Fruit fly (Drosophila melanogaster) whole organism, pupa: ENCODE results near the gene dati.

Experiments used
- CG14655 ChIP-seq: fragments of 200-800 bp; sonication (Bioruptor generic); optimal IDR thresholded peaks from 3 replicates; lab custom pipeline; 2017; ENCODE audit warnings: mild to moderate bottlenecking, missing biosample characterization, missing genetic modification reagents, missing genetic modification characterization
- CG15710 ChIP-seq: fragments of 200-800 bp; sonication (Bioruptor generic); optimal IDR thresholded peaks from 2 replicates; lab custom pipeline; 2018; ENCODE audit warnings: missing biosample characterization, mild to moderate bottlenecking, missing genetic modification characterization, moderate library complexity
- CG17806 ChIP-seq: fragments of 200-800 bp; sonication (Bioruptor generic); optimal IDR thresholded peaks from 2 replicates; lab custom pipeline; 2018; ENCODE audit warnings: missing biosample characterization, mild to moderate bottlenecking, missing genetic modification characterization, moderate library complexity
- CG32121 ChIP-seq: fragments of 200-800 bp; sonication (Bioruptor generic); IDR thresholded peaks from 2 replicates; pipeline ENCODE4 v1.3.6; 2022; ENCODE audit warnings: missing biosample characterization, missing genetic modification characterization
- CG34367 ChIP-seq: fragments of 200-800 bp; sonication (Bioruptor generic); optimal IDR thresholded peaks from 2 replicates; lab custom pipeline; 2018; ENCODE audit warnings: missing biosample characterization, mild to moderate bottlenecking, missing genetic modification characterization
- CG4496 ChIP-seq: fragments of 200-800 bp; sonication (Bioruptor generic); IDR thresholded peaks from 3 replicates; pipeline ENCODE4 v1.3.6; 2022; ENCODE audit warnings: missing biosample characterization, missing genetic modification characterization
- CG8159 ChIP-seq: fragments of 200-800 bp; sonication (Bioruptor generic); optimal IDR thresholded peaks from 3 replicates; lab custom pipeline; 2018; ENCODE audit warnings: missing biosample characterization, mild to moderate bottlenecking, missing genetic modification characterization, moderate library complexity
- CG8301 ChIP-seq: fragments of 200-800 bp; sonication (Bioruptor generic); optimal IDR thresholded peaks from 2 replicates; lab custom pipeline; 2018; ENCODE audit warnings: missing biosample characterization, mild to moderate bottlenecking, missing genetic modification characterization
- D1 ChIP-seq: fragments of 200-800 bp; sonication (Bioruptor generic); optimal IDR thresholded peaks from 2 replicates; lab custom pipeline; 2018; ENCODE audit warnings: missing biosample characterization, mild to moderate bottlenecking, missing genetic modification characterization, moderate library complexity
- Snoo ChIP-seq: fragments of 200-800 bp; sonication (Bioruptor generic); optimal IDR thresholded peaks from 3 replicates; lab custom pipeline; 2017; ENCODE audit warnings: missing biosample characterization, mild to moderate bottlenecking, missing genetic modification characterization, inconsistent platforms
- gl ChIP-seq: fragments of 200-800 bp; sonication (Bioruptor generic); optimal IDR thresholded peaks from 2 replicates; lab custom pipeline; 2018; ENCODE audit warnings: missing biosample characterization, mild to moderate bottlenecking, missing genetic modification characterization
- rn ChIP-seq: fragments of 200-800 bp; sonication (Bioruptor generic); IDR thresholded peaks from 2 replicates; pipeline ENCODE4 v1.3.6; 2022; ENCODE audit warnings: missing biosample characterization, missing genetic modification characterization

- no peak for TF ChIP-seq CG8301 (tag; lab: Kevin White, UChicago)
- TF ChIP-seq CG34367 (tag; lab: Kevin White, UChicago), result no peak
- no peak for TF ChIP-seq CG32121 (GFP tag; lab: Robert Waterston, UW)
- TF ChIP-seq CG17806 (tag; lab: Kevin White, UChicago), result no peak
- no peak for TF ChIP-seq CG14655 (GFP tag; lab: Kevin White, UChicago)
- no peak for TF ChIP-seq D1
- no peak for TF ChIP-seq gl (tag; lab: Kevin White, UChicago)
- no peak for TF ChIP-seq CG8159
- no peak for TF ChIP-seq rn (GFP tag; lab: Robert Waterston, UW)
- TF ChIP-seq CG15710 (tag; lab: Kevin White, UChicago), result no peak
- no peak for TF ChIP-seq CG4496 (GFP tag; lab: Robert Waterston, UW)
- TF ChIP-seq Snoo, result no peak
Measured at dm6 chr4:443592-444257, 48.3 kb upstream of the dati start, which contains the start of gene lgs.
